Fruit fly (Drosophila melanogaster) whole organism, embryonic: ENCODE measurements around the gene Vti1a.

Experiments
- BEAF-32 ChIP-seq: fragments of 200-800 bp; sonication (Bioruptor generic); optimal IDR thresholded peaks from 3 replicates; lab custom pipeline; 2017; ENCODE audit warnings: missing biosample characterization, missing genetic modification characterization, mild to moderate bottlenecking, moderate library complexity, missing genetic modification reagents
- CG10959 ChIP-seq: fragments of 200-800 bp; sonication (Bioruptor generic); IDR thresholded peaks from 2 replicates; pipeline ENCODE4 v1.3.6; 2022; ENCODE audit warnings: missing biosample characterization, missing genetic modification characterization
- CG11085 ChIP-seq: fragments of 200-800 bp; sonication (Bioruptor generic); IDR thresholded peaks from 2 replicates; pipeline ENCODE4 v1.3.6; 2022; ENCODE audit warnings: missing biosample characterization, missing genetic modification characterization
- CG11247 ChIP-seq: fragments of 200-800 bp; sonication (Bioruptor generic); IDR thresholded peaks from 2 replicates; pipeline ENCODE4 v1.3.6; 2022; ENCODE audit warnings: missing biosample characterization, missing genetic modification characterization
- CG12236 ChIP-seq: fragments of 200-800 bp; sonication (Bioruptor generic); optimal IDR thresholded peaks from 2 replicates; lab custom pipeline; 2016; ENCODE audit warnings: missing biosample characterization, missing genetic modification characterization
- CG14710 ChIP-seq: fragments of 200-800 bp; sonication (Bioruptor generic); optimal IDR thresholded peaks from 3 replicates; lab custom pipeline; 2019; ENCODE audit warnings: missing biosample characterization, mild to moderate bottlenecking, missing genetic modification characterization, moderate library complexity
- CG17186 ChIP-seq: fragments of 200-800 bp; sonication (Bioruptor generic); optimal IDR thresholded peaks from 3 replicates; lab custom pipeline; 2017; ENCODE audit warnings: missing biosample characterization, missing genetic modification reagents, missing genetic modification characterization
- CG17361 ChIP-seq: fragments of 200-800 bp; sonication (Bioruptor generic); IDR thresholded peaks from 3 replicates; pipeline ENCODE4 v1.3.6; 2022; ENCODE audit warnings: missing biosample characterization, missing genetic modification characterization
- CG3065 ChIP-seq: fragments of 200-800 bp; sonication (Bioruptor generic); optimal IDR thresholded peaks from 2 replicates; lab custom pipeline; 2016; ENCODE audit warnings: missing biosample characterization, missing genetic modification characterization
- CG34224 ChIP-seq: fragments of 200-800 bp; sonication (Bioruptor generic); IDR thresholded peaks from 3 replicates; pipeline ENCODE4 v1.3.6; 2022; ENCODE audit warnings: missing biosample characterization, missing genetic modification characterization; ENCODE audit not compliant: partially characterized antibody
- CG34376 ChIP-seq: fragments of 200-800 bp; sonication (Bioruptor generic); optimal IDR thresholded peaks from 2 replicates; lab custom pipeline; 2018; ENCODE audit warnings: missing biosample characterization, mild to moderate bottlenecking, missing genetic modification characterization
- CG34422 ChIP-seq: fragments of 200-800 bp; sonication (Bioruptor generic); IDR thresholded peaks from 3 replicates; pipeline ENCODE4 v1.3.6; 2022; ENCODE audit warnings: missing biosample characterization, missing genetic modification characterization
- CG6683 ChIP-seq: fragments of 200-800 bp; sonication (Bioruptor generic); optimal IDR thresholded peaks from 2 replicates; lab custom pipeline; 2017; ENCODE audit warnings: missing biosample characterization, mild to moderate bottlenecking, missing genetic modification characterization, missing genetic modification reagents
- CG7357 ChIP-seq: fragments of 200-800 bp; sonication (Bioruptor generic); IDR thresholded peaks from 3 replicates; pipeline ENCODE4 v1.3.6; 2022; ENCODE audit warnings: missing biosample characterization, missing genetic modification characterization
- CG9437 ChIP-seq: fragments of 200-800 bp; sonication (Bioruptor generic); optimal IDR thresholded peaks from 2 replicates; lab custom pipeline; 2018; ENCODE audit warnings: missing biosample characterization, mild to moderate bottlenecking, missing genetic modification characterization
- CG9727 ChIP-seq: fragments of 200-800 bp; sonication (Bioruptor generic); optimal IDR thresholded peaks from 3 replicates; lab custom pipeline; 2017; ENCODE audit warnings: missing biosample characterization, mild to moderate bottlenecking, missing genetic modification characterization
- Dfd ChIP-seq, 2 experiments: fragments of >200 bp; optimal IDR thresholded peaks; 2 replicates each; lab custom pipeline; 2017; ENCODE audit warnings: missing biosample characterization in 2 of 2, missing genetic modification characterization in 2 of 2
- Gsc ChIP-seq: fragments of 200-800 bp; sonication (Bioruptor generic); IDR thresholded peaks from 2 replicates; pipeline ENCODE4 v1.3.6; 2022; ENCODE audit warnings: missing biosample characterization, missing genetic modification characterization
- Med ChIP-seq: fragments of 200-800 bp; sonication (Bioruptor generic); peaks from one replicate; lab custom pipeline; 2016; ENCODE audit warnings: missing biosample characterization, missing genetic modification characterization, mild to moderate bottlenecking, inconsistent platforms, moderate library complexity
- Opbp ChIP-seq: fragments of 200-800 bp; sonication (Bioruptor generic); IDR thresholded peaks from 3 replicates; pipeline ENCODE4 v1.3.6; 2022; ENCODE audit warnings: missing biosample characterization, missing genetic modification characterization; ENCODE audit not compliant: partially characterized antibody
- Sox100B ChIP-seq: fragments of 200-800 bp; sonication (Bioruptor generic); optimal IDR thresholded peaks from 3 replicates; lab custom pipeline; 2018; ENCODE audit warnings: missing biosample characterization, mild to moderate bottlenecking, missing genetic modification characterization
- aop ChIP-seq: fragments of 200-800 bp; sonication (Bioruptor generic); IDR thresholded peaks from 2 replicates; pipeline ENCODE4 v1.3.6; 2022; ENCODE audit warnings: missing biosample characterization, missing genetic modification characterization
- cato ChIP-seq: fragments of 200-800 bp; sonication (Bioruptor generic); optimal IDR thresholded peaks from 2 replicates; lab custom pipeline; 2016; ENCODE audit warnings: missing biosample characterization, missing genetic modification characterization, borderline replicate concordance
- caup ChIP-seq: fragments of 200-800 bp; sonication (Bioruptor generic); optimal IDR thresholded peaks from 3 replicates; lab custom pipeline; 2017; ENCODE audit warnings: missing biosample characterization, mild to moderate bottlenecking, missing genetic modification characterization, moderate library complexity; ENCODE audit not compliant: severe bottlenecking
- corto ChIP-seq: fragments of 200-800 bp; sonication (Bioruptor generic); optimal IDR thresholded peaks from 2 replicates; lab custom pipeline; 2016; ENCODE audit warnings: missing biosample characterization, mild to moderate bottlenecking, missing genetic modification characterization, moderate library complexity
- ftz-f1 ChIP-seq: fragments of 200-800 bp; sonication (Bioruptor generic); optimal IDR thresholded peaks from 2 replicates; lab custom pipeline; 2016; ENCODE audit warnings: missing biosample characterization, missing genetic modification characterization
- gem ChIP-seq: fragments of 200-800 bp; sonication (Bioruptor generic); optimal IDR thresholded peaks from 2 replicates; lab custom pipeline; 2019; ENCODE audit warnings: missing biosample characterization, mild to moderate bottlenecking, missing genetic modification characterization, moderate library complexity
- gfzf ChIP-seq: fragments of 200-800 bp; sonication (Bioruptor generic); optimal IDR thresholded peaks from 2 replicates; lab custom pipeline; 2016; ENCODE audit warnings: missing biosample characterization, mild to moderate bottlenecking, missing genetic modification characterization, moderate library complexity
- grn ChIP-seq: fragments of 200-800 bp; sonication (Bioruptor generic); optimal IDR thresholded peaks from 3 replicates; lab custom pipeline; 2017; ENCODE audit warnings: missing biosample characterization, missing genetic modification characterization
- gsb-n ChIP-seq: fragments of 200-800 bp; sonication (Bioruptor generic); optimal IDR thresholded peaks from 3 replicates; lab custom pipeline; 2018; ENCODE audit warnings: missing biosample characterization, mild to moderate bottlenecking, missing genetic modification characterization
- ind ChIP-seq: fragments of 200-800 bp; sonication (Bioruptor generic); optimal IDR thresholded peaks from 3 replicates; lab custom pipeline; 2016; ENCODE audit warnings: missing biosample characterization, missing genetic modification characterization
- insv ChIP-seq, 2 experiments: fragments of 200-800 bp; sonication (Bioruptor generic); optimal IDR thresholded peaks; 3 replicates each; lab custom pipeline; 2016 to 2018; ENCODE audit warnings: missing biosample characterization in 2 of 2, missing genetic modification characterization in 2 of 2
- jumu ChIP-seq: fragments of 200-800 bp; sonication (Bioruptor generic); optimal IDR thresholded peaks from 3 replicates; lab custom pipeline; 2016; ENCODE audit warnings: missing biosample characterization, missing genetic modification characterization
- knrl ChIP-seq: fragments of 200-800 bp; sonication (Bioruptor generic); IDR thresholded peaks from 3 replicates; pipeline ENCODE4 v1.3.6; 2022; ENCODE audit warnings: missing biosample characterization, missing genetic modification characterization; ENCODE audit not compliant: partially characterized antibody
- lilli ChIP-seq: fragments of 200-800 bp; sonication (Bioruptor generic); optimal IDR thresholded peaks from 3 replicates; lab custom pipeline; 2016; ENCODE audit warnings: missing biosample characterization, missing genetic modification characterization
- onecut ChIP-seq: fragments of 200-800 bp; sonication (Bioruptor generic); IDR thresholded peaks from 2 replicates; pipeline ENCODE4 v1.3.6; 2022; ENCODE audit warnings: missing biosample characterization, missing genetic modification characterization
- prd ChIP-seq, 3 experiments: fragments of >200 bp in 2 of 3; fragments of 200-800 bp in 1 of 3; sonication (Bioruptor generic) in 1 of 3; optimal IDR thresholded peaks in 2 of 3; IDR thresholded peaks in 1 of 3; 2 replicates in 2 of 3; 3 replicates in 1 of 3; pipeline versions ENCODE4 v1.3.6 to Lab custom; 2017 to 2022; ENCODE audit warnings: missing biosample characterization in 1 of 3, missing genetic modification characterization in 1 of 3
- ranshi ChIP-seq: fragments of 200-800 bp; sonication (Bioruptor generic); IDR thresholded peaks from 2 replicates; pipeline ENCODE4 v1.3.6; 2022; ENCODE audit warnings: missing biosample characterization, missing genetic modification characterization
- row ChIP-seq: fragments of 200-800 bp; sonication (Bioruptor generic); IDR thresholded peaks from 3 replicates; pipeline ENCODE4 v1.3.6; 2022; ENCODE audit warnings: missing biosample characterization, missing genetic modification characterization
- slp2 ChIP-seq: fragments of 200-800 bp; sonication (Bioruptor generic); optimal IDR thresholded peaks from 2 replicates; lab custom pipeline; 2016; ENCODE audit warnings: missing biosample characterization, missing genetic modification characterization
- sna ChIP-seq: fragments of 200-800 bp; sonication (Bioruptor generic); IDR thresholded peaks from 2 replicates; pipeline ENCODE4 v1.3.6; 2022; ENCODE audit warnings: missing biosample characterization, missing genetic modification characterization; ENCODE audit not compliant: partially characterized antibody
- so ChIP-seq: fragments of 200-800 bp; sonication (Bioruptor generic); IDR thresholded peaks from 3 replicates; pipeline ENCODE4 v1.3.6; 2022; ENCODE audit warnings: missing biosample characterization, missing genetic modification characterization
- toy ChIP-seq: fragments of 200-800 bp; sonication (Bioruptor generic); IDR thresholded peaks from 2 replicates; pipeline ENCODE4 v1.3.6; 2022; ENCODE audit warnings: missing biosample characterization, missing genetic modification characterization
- unc-4 ChIP-seq: fragments of 200-800 bp; sonication (Bioruptor generic); IDR thresholded peaks from 2 replicates; pipeline ENCODE4 v1.3.6; 2022; ENCODE audit warnings: missing biosample characterization, missing genetic modification characterization; ENCODE audit not compliant: partially characterized antibody
- yki ChIP-seq: fragments of >200 bp; optimal IDR thresholded peaks from 3 replicates; lab custom pipeline; 2018
- zfh2 ChIP-seq: fragments of 200-800 bp; sonication (Bioruptor generic); optimal IDR thresholded peaks from 2 replicates; lab custom pipeline; 2016; ENCODE audit warnings: missing biosample characterization, missing genetic modification characterization

Gene Vti1a

dm6 chr3L:649025-649769, 43.5 kb downstream of the Vti1a start (continued):
- TF ChIP-seq ftz-f1 (GFP tag; lab: Kevin White, UChicago) (peak; percentile 51), Sox100B (GFP tag; lab: Kevin White, UChicago) (no peak), row (GFP tag; lab: Robert Waterston, UW) (no peak), toy (GFP tag; lab: Robert Waterston, UW) (no peak), yki (no peak), Med (GFP tag; lab: Kevin White, UChicago) (peak; percentile 20), prd (optimal IDR thresholded peaks at IDR 0.05; lab: Kevin White, UChicago) (no peak), prd (GFP tag; IDR thresholded peaks at IDR 0.05; lab: Robert Waterston, UW) (peak; percentile 13; the same call in 1 of the 3 replicates), slp2 (GFP tag; lab: Kevin White, UChicago) (no peak), CG11085 (GFP tag; lab: Robert Waterston, UW) (no peak), CG7357 (GFP tag; lab: Robert Waterston, UW) (no peak), aop (GFP tag; lab: Robert Waterston, UW) (0 out of 2 replicates have a peak, but pooled peaks have one; percentile 10), zfh2 (no peak), onecut (no peak), CG34376 (GFP tag; lab: Kevin White, UChicago) (peak; percentile 13), CG9437 (no peak), gem (tag; lab: Kevin White, UChicago) (no peak), corto (no peak)

DNA sequence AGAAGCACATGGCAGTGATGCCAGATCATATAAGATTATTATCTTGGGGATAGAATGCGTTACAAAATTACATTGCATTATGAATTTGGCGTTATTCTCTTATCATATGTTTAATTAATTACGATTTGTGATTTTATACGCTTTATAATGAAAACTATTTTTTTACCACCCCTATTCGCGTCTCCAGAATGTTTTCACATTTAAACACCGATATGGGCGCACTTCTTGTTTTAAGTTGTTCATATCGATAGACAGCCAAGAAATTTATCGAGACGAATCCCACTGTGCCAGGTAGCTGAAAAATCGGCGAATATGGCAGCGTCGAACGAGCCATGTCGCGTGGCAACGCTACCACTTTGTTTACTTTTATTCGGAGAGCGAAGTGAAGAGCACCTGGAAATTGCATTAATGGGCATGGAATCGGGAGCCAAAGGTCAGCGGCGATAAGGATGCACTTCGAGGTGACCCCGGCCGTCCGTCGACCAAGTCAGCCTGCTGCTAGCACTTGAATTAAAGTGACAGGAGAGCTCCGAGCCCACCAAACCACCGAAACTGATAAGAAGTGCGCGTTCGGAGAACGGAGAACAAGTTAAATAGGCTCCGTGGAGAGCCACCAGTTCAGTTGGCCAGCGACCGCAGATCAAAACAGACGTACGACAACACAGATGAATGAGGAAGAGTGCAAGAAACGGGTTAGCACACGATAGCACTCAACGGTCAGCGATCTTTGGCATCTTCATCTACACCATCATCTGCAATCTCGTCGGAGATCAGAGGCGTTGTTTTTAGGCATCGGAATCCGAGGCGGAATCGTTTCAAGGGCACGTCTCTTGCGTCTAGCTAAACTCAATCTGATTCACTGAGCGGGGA, 44.3 kb downstream of the Vti1a start, which contains the start of gene Gale:
Gene Gale, plus strand, starts transcription at position 401 of the 870 bp plus-strand sequence.
- peak; percentile 7 for TF ChIP-seq gfzf (GFP tag; lab: Kevin White, UChicago)
- TF ChIP-seq CG17186 (GFP tag; lab: Kevin White, UChicago): no peak
- TF ChIP-seq CG6683 (GFP tag; lab: Kevin White, UChicago): no peak
- no peak for TF ChIP-seq CG10959 (GFP tag; lab: Robert Waterston, UW)
- no peak for TF ChIP-seq cato (GFP tag; lab: Kevin White, UChicago)
- TF ChIP-seq knrl (GFP tag; lab: Robert Waterston, UW): peak; percentile 71
- TF ChIP-seq insv (GFP tag; optimal IDR thresholded peaks at IDR 0.05; lab: Kevin White, UChicago): no peak
- peak; percentile 2 for TF ChIP-seq jumu (GFP tag; lab: Kevin White, UChicago)
- TF ChIP-seq gsb-n: no peak
- TF ChIP-seq CG34224 (GFP tag; lab: Robert Waterston, UW): peak; percentile 60; the same call in 2 of the 3 replicates
- TF ChIP-seq lilli (GFP tag; lab: Kevin White, UChicago): no peak
- TF ChIP-seq CG14710: peak; percentile 22
- TF ChIP-seq caup: peak; percentile 5
- TF ChIP-seq CG17361: no peak
- peak; percentile 40; the same call in 1 of the 3 replicates for TF ChIP-seq CG34422 (GFP tag; lab: Robert Waterston, UW)
- peak; percentile 66 for TF ChIP-seq unc-4
- TF ChIP-seq ind (GFP tag; lab: Kevin White, UChicago): no peak
- TF ChIP-seq sna (GFP tag; lab: Robert Waterston, UW): peak; percentile 48; the same call in 1 of the 2 replicates
- no peak for TF ChIP-seq Dfd (GFP tag; optimal IDR thresholded peaks at IDR 0.05; lab: Kevin White, UChicago)
- TF ChIP-seq CG11247 (GFP tag; lab: Robert Waterston, UW): no peak
- peak; percentile 79 for TF ChIP-seq grn
- TF ChIP-seq ranshi (GFP tag; lab: Robert Waterston, UW): 0 out of 2 replicates have a peak, but pooled peaks have one; percentile 13
- peak; percentile 66 for TF ChIP-seq BEAF-32 (GFP tag; lab: Kevin White, UChicago)
- peak; percentile 65 for TF ChIP-seq CG9727 (GFP tag; lab: Kevin White, UChicago)
- no peak for TF ChIP-seq CG3065 (GFP tag; lab: Kevin White, UChicago)
- TF ChIP-seq CG12236: no peak
- TF ChIP-seq Gsc (GFP tag; lab: Robert Waterston, UW): no peak
- TF ChIP-seq so: peak; percentile 46; the same call in 1 of the 3 replicates
- peak; percentile 68; the same call in 2 of the 3 replicates for TF ChIP-seq Opbp (GFP tag; lab: Robert Waterston, UW)
